Worm (Caenorhabditis elegans) whole organism, midembryonic: ENCODE results near the gene ZC449.2.

Experiments used
- cog-1 ChIP-seq: sonication (generic microtip); optimal IDR thresholded peaks from 2 replicates; lab custom pipeline; 2016; ENCODE audit warnings: missing genetic modification characterization, missing compliant biosample characterization
- klf-2 ChIP-seq: fragments of 200-800 bp; sonication (Bioruptor generic); conservative IDR thresholded peaks from 2 replicates; pipeline ENCODE4 v1.3.6; 2022; ENCODE audit warnings: missing genetic modification reagents, missing genetic modification characterization, missing compliant biosample characterization
- med-1 ChIP-seq: sonication (generic microtip); optimal IDR thresholded peaks from 2 replicates; lab custom pipeline; 2017; ENCODE audit warnings: missing genetic modification characterization, mild to moderate bottlenecking, missing compliant biosample characterization, antibody characterized with exemption, missing genetic modification reagents; ENCODE audit not compliant: insufficient read depth
- ztf-23 ChIP-seq: fragments of 200-800 bp; sonication (Bioruptor generic); IDR thresholded peaks from 2 replicates; pipeline ENCODE4 v1.3.6; 2022; ENCODE audit warnings: missing genetic modification reagents, missing genetic modification characterization, missing compliant biosample characterization

DNA sequence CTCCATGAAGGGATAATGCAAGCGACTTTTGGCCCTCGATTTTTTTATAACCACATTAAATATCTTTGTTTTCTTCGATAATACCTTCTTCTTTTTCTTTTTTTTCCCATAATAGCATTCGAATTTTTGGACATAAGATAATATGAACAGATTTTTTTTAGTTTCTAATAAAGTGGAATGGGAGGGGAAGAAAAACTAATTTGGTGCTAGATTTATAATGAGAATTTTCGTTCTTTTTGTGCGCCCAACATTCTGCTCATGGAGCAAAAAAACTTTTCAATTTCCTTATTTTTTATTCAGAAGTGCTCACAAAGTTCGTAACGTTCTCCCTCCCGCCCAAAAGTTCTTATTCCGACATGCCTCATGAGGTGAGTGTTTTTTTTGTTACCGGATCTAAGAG is 5.3 kb upstream of the ZC449.2 start, which contains the start of gene ZC449.8:
- TF ChIP-seq klf-2 (GFP tag; lab: Robert Waterston, UW) (no peak), cog-1 (tag; lab: Kevin White, UChicago) (no peak), med-1 (GFP tag; lab: Kevin White, UChicago) (no peak), ztf-23 (no peak)
